Fruit fly (Drosophila melanogaster): ENCODE data around the gene Gad1.
A peak's percentile ranks its signal among the peaks of the same experiment; 100 is the strongest.

Gene Gad1

DNA sequence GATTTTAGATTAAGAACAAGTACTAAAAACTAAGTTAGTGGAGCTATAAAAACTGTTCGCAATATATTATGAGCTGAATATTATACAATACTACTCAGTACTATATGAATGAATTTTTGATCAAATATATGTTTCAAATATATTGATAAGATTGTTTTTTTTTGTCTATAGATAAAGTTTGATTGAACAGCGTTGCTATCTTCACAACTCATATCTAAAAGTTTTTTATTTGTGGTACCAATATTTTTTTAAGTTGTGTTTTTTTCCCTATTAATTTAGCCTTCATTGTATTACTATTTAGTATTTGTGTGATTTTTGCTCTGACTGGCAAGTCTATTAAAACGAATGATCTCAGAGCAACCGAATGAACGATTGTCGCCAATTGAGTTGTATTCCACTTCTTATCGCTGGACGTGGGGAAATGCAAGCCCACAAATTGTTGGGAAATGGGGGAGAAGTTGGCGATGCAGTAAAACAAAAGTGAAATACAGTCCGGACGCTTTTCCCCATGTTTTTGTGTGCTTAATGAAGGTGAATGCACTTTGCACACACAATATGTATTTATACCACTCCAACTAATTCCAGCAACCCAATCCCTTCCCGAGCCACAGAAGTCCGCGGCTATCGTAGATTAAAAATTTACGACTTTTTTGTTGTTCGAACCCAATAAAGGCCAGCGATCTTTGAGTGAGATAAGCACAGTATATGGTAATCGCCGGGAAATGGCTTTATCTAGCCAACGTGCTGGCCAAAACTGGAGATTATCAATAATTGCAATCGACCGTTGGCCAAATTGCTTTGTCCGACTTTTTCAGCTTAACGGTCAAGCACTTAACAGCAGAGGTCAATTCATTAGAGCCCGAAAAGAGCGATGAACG is 28.2 kb upstream of the Gad1 start:
- no peak for TF ChIP-seq CTCF (optimal IDR thresholded peaks at IDR 0.05)
- no peak for TF ChIP-seq CG8478 (optimal IDR thresholded peaks at IDR 0.05)

DNA sequence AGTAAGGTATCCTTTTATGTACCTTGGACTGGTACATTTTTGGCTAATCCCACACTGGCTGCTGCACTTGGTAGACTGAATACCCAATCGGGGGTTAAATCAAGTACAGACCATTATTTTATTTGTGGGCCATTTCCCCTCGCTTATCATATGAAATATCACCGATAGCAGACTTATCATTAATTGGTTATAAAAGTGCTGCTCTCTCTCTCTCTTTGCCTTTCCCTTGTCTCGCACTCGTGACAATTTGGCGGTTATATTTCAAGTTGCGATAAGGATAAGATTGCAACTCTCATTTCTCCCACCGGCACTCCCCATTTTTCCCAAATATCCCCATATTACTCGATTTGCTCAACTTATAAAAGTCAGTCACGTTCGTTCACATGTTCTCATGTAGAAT is 27.2 kb upstream of the Gad1 start:
- TF ChIP-seq CG8478 (optimal IDR thresholded peaks at IDR 0.05) = no peak
- TF ChIP-seq CTCF (optimal IDR thresholded peaks at IDR 0.05) = no peak

DNA sequence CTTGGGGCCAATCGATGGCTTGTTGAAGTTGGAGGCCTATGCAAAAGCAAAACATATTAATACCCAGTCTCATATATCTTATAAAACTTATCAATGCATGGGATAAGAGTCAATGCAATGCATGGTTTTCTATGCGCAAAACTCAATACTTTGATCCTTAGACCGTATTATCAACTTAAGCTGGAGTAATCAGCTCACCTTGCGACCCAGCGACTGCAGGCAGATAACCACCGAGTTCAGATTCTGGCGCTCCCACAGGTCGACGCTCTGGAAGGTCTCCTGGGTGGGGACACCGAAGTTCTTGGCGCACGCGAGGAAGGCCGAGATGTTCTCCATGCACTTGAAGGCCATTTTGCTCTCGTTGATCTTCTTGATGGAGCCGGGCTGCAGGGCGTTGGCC is 26.6 kb upstream of the Gad1 start:
- TF ChIP-seq CTCF (optimal IDR thresholded peaks at IDR 0.05) = no peak
- no peak for TF ChIP-seq CG8478 (optimal IDR thresholded peaks at IDR 0.05)

DNA sequence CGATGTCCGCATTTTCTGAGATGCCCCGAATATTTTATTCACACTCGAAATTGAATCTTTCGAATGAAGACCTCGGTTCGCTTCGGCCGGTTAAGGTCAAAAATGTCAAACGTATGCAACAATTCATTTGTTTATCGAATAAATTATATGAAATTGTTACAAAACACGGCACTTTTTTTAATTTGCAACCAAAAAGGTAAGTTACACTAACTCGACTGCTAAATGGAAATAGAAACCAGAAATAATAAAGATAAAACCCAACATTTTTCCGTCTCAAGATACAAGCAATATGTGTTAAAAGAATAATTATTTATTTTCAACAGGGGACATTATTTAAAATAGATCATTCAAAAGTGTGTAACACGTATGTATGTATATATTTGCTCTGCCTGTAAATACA is 25.5 kb upstream of the Gad1 start:
- no peak for TF ChIP-seq CTCF (optimal IDR thresholded peaks at IDR 0.05)
- TF ChIP-seq CG8478 (optimal IDR thresholded peaks at IDR 0.05) = no peak

DNA sequence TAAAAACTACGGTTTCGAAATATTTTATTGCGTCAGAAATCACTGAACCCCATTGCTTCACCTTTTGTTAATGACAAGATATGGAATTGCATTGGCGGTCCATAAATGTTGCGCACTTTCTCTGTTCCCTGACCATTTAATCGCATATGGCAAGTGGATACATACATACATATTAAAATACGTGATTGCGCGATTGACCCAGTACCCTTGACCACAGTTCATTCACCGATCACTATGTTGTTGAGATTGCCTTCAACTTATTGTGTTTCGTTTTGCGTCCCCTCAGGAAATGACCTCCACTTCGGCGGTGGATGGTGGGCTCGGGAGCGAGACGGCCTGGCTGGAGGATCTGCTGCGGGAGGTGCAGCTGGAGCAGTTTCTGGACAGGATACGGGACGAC is 21.7 kb upstream of the Gad1 start:
- TF ChIP-seq CG8478 (optimal IDR thresholded peaks at IDR 0.05) = no peak
- TF ChIP-seq CTCF (optimal IDR thresholded peaks at IDR 0.05) = no peak

DNA sequence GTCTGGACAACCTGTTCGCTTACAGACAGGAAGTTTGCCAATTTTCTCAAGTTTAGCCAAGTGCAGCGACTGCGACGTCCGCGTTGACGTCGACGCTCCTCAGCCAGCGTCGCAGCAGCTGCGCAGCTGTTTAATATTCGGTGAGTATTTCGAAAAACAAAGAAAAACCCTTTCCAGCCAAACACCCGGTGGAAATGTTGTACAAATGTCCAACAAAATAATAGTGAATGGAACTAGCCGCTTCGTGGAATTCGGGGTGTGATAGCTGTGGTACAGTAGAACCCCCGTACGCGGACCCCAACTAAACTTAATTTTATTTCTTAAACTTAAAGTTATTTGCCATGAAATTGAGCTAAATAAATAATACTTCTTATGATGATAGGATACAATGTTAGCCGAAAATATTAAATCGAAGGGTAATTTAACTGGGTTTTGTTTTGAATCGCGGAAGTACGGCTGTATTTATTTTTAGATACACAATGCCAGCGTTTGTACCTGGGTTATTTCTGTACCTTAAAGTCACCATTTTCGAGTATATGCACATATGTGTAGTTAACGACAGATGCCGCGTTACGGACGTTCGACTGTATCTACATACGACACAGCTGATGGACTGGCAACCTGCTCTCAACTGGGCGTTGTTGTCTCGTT is 20.4 kb upstream of the Gad1 start:
- no peak for TF ChIP-seq CTCF (optimal IDR thresholded peaks at IDR 0.05)
- TF ChIP-seq CG8478 (optimal IDR thresholded peaks at IDR 0.05) = no peak

DNA sequence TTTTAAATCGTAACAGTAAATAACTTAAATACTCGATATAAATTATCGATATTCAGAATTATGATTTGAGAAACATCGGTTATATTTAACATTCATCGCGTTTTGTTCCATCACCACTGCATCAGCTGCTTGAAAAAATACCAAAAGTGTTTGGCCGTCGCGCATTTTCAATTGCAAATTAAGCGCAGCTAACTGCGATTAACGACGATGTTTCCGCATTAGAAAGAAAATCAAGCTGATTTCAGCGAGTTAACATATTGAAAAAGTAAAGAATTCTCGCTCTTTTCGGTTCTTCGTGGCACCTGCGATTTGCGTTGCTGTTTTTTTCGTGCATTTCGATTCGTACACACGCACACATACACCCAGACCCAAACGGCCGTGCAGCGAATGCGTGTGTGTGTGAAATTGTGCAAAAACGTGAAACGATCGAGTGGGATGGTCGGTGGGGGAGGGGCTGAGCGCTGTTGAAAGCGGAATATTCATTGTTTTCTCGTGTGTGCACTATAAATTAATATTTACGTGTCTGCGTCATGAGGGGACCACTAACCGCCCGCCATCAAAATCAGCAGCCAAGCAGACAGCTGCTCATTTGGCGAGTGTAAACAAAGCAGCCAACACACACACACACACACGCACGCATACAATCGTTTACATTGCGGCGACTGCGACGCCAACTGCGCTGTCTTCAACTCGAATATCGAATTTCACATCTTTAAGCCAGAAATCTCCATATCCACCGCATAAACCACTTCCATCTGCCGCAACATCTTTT is 19.7 kb upstream of the Gad1 start, which contains the start of gene Ack:
Gene Ack, plus strand, starts transcription at position 115 of the 772 bp plus-strand sequence.
- TF ChIP-seq CTCF (optimal IDR thresholded peaks at IDR 0.05) = no peak
- TF ChIP-seq CG8478 (optimal IDR thresholded peaks at IDR 0.05) = no peak

DNA sequence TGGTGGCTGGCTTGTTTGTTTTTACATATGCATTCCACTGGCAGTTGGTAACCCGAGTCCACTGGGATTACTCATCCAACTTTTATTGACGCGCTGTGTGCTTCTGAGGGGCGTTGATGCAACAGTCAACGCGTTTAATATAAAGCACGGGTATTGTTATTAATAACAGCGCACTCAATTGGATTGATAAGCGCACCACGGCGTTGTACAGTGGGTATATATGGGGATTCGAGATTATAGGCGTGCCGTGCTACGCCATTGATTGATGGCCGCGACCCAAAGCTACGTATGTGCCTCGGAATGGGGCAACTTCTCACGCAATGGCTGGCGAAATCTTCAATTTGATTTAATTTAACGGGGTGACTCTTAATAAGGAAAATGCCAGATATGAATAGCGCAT is 18.6 kb upstream of the Gad1 start:
- TF ChIP-seq CTCF (optimal IDR thresholded peaks at IDR 0.05) (no peak), CG8478 (optimal IDR thresholded peaks at IDR 0.05) (no peak)

DNA sequence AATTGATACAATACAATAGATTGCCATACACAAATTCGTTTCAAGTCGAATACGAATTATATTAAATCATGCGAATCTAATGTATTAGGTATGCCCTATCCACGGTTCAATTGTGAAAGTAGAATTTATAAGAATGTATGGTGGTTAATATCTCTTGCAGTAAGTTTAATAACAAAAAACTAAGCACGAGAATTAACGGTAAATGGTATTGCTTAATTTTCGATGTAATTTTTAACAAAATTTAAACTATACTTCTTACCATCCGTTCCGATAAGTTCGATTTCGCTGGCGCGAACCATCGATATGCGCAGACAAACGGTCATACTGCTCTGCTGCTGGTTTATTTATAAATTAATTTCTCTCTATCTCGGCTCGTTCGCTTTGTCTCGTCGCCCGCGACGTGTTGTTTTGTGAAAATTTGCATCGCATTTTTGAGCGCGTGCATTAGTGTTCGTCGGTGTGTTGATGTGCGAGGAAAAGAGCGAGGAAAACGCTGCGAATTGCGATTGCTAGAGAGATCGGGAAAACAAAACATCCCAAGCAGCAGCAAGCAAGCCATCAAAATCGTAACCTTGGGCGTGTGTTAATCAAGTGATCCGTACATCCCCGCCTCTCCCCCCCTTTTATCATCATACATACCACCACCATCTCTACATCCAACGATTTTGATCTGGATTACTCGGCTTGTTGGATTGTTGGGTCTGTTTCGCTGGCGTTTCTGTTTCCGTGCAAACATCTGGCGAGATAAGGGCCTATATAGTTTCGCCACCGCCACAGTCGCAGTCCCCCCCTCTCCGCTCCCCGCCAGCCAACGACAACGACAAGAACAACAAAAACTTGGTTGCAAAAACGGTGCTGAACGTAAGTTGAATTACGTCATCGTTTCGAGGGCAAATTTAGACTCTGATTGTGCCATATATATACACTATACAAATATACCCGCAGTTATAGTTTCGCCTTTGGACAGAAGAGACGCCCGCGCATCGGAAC is 15.0 kb upstream of the Gad1 start, which contains the start of gene Fit1:
Gene Fit1, plus strand, starts transcription at position 307 of the 990 bp plus-strand sequence.
- TF ChIP-seq CTCF (optimal IDR thresholded peaks at IDR 0.05) (no peak), CG8478 (optimal IDR thresholded peaks at IDR 0.05) (no peak)

DNA sequence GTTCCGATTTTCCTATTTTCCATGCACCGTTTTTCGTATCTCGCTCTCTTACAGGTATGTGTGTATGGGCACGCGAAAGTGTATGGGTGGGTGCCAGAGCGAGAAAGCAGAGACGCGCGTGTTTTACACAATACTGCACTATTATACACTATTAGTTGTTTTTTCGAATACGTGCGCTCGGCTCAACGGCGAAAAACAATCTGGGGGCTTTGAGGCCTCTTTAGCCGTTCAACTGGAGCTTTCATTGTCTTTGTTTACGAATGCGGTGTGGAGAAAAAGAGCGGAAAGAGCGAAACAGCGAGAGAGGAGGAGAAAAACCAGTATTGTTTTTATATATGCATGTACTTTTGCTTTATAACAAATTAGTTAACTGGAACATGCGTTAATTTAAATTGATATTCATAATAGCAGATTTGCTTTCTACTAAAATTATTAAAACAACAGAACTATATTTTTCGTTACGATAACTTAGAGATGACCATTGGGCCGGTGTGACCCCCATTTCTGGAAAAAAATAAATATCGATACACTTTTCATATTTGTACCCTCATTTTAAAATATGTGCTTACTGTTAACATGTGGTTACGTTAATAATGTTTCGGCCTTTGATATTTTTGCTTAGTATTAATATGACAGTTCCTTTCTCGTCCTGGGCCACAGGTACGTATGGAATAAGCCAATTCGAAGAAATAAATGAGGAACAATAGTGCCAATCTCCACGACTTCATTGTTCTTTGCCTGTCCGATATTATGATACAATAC is 14.1 kb upstream of the Gad1 start, which contains the start of gene CG14995:
Gene CG14995, minus strand, starts transcription at position 761 of the 762 bp plus-strand sequence.
- TF ChIP-seq CG8478 (optimal IDR thresholded peaks at IDR 0.05) = no peak
- no peak for TF ChIP-seq CTCF (optimal IDR thresholded peaks at IDR 0.05)

DNA sequence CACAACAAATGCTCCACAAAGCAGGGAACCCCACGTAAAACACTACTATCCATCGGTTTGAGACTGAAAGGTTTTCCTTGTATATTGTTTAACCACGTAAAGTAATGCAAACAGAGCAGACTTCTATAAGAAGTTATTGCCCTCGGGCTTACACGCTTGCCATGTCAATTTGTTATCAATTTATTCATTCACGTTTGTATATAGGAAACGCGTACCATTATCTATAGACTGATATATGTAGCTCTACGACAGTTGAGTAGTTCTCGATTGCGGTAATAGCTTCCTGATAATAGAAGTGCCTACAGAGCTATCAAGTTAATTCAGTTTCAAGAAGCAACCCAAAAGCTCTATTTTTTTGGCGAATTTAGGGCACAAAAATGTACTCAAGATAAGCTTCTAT is 10.7 kb upstream of the Gad1 start:
- TF ChIP-seq CTCF (optimal IDR thresholded peaks at IDR 0.05) (no peak), CG8478 (optimal IDR thresholded peaks at IDR 0.05) (no peak)

DNA sequence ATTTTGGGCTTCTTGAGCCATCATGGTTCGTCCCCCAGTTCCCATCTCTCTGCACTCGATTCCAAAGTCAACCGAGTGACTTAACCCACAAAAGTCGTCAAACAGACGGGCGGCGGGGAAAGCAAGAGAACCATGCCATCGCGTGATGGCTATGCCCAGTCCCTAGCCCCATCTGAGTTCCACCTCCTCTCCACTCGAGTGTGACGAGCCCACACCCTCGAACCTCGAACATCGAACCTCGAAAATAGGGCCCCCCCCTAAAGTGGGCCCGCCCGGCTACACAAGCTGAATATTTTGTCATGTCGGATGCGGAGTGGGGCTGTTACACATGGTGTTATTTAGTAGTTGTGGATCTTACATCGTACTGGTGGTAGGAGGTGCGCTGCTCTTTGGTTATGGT is 8.0 kb upstream of the Gad1 start:
- no peak for TF ChIP-seq CTCF (optimal IDR thresholded peaks at IDR 0.05)
- no peak for TF ChIP-seq CG8478 (optimal IDR thresholded peaks at IDR 0.05)

DNA sequence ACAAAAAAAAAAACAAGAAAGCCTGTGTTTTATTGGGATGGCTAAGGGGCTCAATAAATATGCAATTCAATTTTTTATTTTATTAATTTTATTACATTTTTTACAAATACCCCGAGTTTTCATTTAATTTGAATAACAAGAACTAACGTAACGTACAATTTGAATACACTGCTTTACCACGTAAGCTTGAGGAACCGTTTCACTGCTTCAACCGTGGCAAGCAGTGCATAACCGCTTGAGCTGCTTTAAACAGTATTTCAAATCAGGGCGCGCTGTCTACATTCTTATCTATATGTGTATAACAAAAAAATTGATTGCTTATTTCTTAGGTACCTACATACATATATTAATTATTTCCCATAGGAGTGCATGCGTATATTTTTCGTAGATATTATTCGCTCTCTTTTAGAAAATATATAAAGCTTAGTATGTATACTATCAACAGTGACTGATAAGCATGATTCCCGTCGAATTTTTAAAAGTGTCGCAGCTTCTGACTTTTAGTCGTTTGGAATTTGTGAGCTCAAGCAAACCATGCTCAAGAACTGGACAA is 4.2 kb upstream of the Gad1 start, which contains the start of gene CG14990:
Gene CG14990, plus strand, starts transcription at position 503 of the 553 bp plus-strand sequence.
- TF ChIP-seq CG8478 (optimal IDR thresholded peaks at IDR 0.05) = no peak
- TF ChIP-seq CTCF (optimal IDR thresholded peaks at IDR 0.05) = peak in 1 of 2 experiments; percentile 44

Measured in S2 (cell line).